Fruit fly (Drosophila melanogaster) whole organism, embryonic: ENCODE measurements around the gene dlg1.

Experiments
- B-H1 ChIP-seq: fragments of 200-800 bp; sonication (Bioruptor generic); IDR thresholded peaks from 3 replicates; pipeline ENCODE4 v1.3.6; 2022; ENCODE audit warnings: missing biosample characterization, missing genetic modification characterization
- BEAF-32 ChIP-seq: fragments of 200-800 bp; sonication (Bioruptor generic); optimal IDR thresholded peaks from 3 replicates; lab custom pipeline; 2017; ENCODE audit warnings: missing biosample characterization, missing genetic modification characterization, mild to moderate bottlenecking, moderate library complexity, missing genetic modification reagents
- CG10147 ChIP-seq: fragments of 200-800 bp; sonication (Bioruptor generic); optimal IDR thresholded peaks from 2 replicates; lab custom pipeline; 2019; ENCODE audit warnings: missing biosample characterization, mild to moderate bottlenecking, missing genetic modification characterization, moderate library complexity
- CG10274 ChIP-seq: fragments of 200-800 bp; sonication (Bioruptor generic); optimal IDR thresholded peaks from 3 replicates; lab custom pipeline; 2017; ENCODE audit warnings: missing biosample characterization, mild to moderate bottlenecking, missing genetic modification characterization
- CG10979 ChIP-seq: fragments of 200-800 bp; sonication (Bioruptor generic); optimal IDR thresholded peaks from 2 replicates; lab custom pipeline; 2018; ENCODE audit warnings: missing biosample characterization, mild to moderate bottlenecking, missing genetic modification characterization, moderate library complexity
- CG14441 ChIP-seq: fragments of 200-800 bp; sonication (Bioruptor generic); IDR thresholded peaks from 2 replicates; pipeline ENCODE4 v1.3.6; 2022; ENCODE audit warnings: missing biosample characterization, missing genetic modification characterization
- CG14965 ChIP-seq: fragments of 200-800 bp; sonication (Bioruptor generic); optimal IDR thresholded peaks from 2 replicates; lab custom pipeline; 2016; ENCODE audit warnings: missing biosample characterization, missing genetic modification characterization, borderline replicate concordance
- CG1529 ChIP-seq: fragments of 200-800 bp; sonication (Bioruptor generic); optimal IDR thresholded peaks from 3 replicates; lab custom pipeline; 2018; ENCODE audit warnings: missing biosample characterization, missing genetic modification characterization
- CG17186 ChIP-seq: fragments of 200-800 bp; sonication (Bioruptor generic); optimal IDR thresholded peaks from 3 replicates; lab custom pipeline; 2017; ENCODE audit warnings: missing biosample characterization, missing genetic modification reagents, missing genetic modification characterization
- CG17359 ChIP-seq: fragments of 200-800 bp; sonication (Bioruptor generic); optimal IDR thresholded peaks from 3 replicates; lab custom pipeline; 2018; ENCODE audit warnings: missing biosample characterization, mild to moderate bottlenecking, missing genetic modification characterization, moderate library complexity
- CG17385 ChIP-seq: fragments of 200-800 bp; sonication (Bioruptor generic); optimal IDR thresholded peaks from 3 replicates; lab custom pipeline; 2018; ENCODE audit warnings: missing biosample characterization, mild to moderate bottlenecking, missing genetic modification characterization
- CG17802 ChIP-seq: fragments of 200-800 bp; sonication (Bioruptor generic); optimal IDR thresholded peaks from 2 replicates; lab custom pipeline; 2018; ENCODE audit warnings: missing biosample characterization, mild to moderate bottlenecking, missing genetic modification characterization, moderate library complexity
- CG1832 ChIP-seq: fragments of 200-800 bp; sonication (Bioruptor generic); optimal IDR thresholded peaks from 2 replicates; lab custom pipeline; 2017; ENCODE audit warnings: missing biosample characterization, mild to moderate bottlenecking, missing genetic modification characterization, inconsistent platforms
- CG2120 ChIP-seq: fragments of 200-800 bp; sonication (Bioruptor generic); optimal IDR thresholded peaks from 3 replicates; lab custom pipeline; 2016; ENCODE audit warnings: missing biosample characterization, missing genetic modification characterization
- CG2199 ChIP-seq: fragments of 200-800 bp; sonication (Bioruptor generic); IDR thresholded peaks from 3 replicates; pipeline ENCODE4 v1.3.6; 2022; ENCODE audit warnings: missing biosample characterization, missing genetic modification characterization
- CG34376 ChIP-seq: fragments of 200-800 bp; sonication (Bioruptor generic); optimal IDR thresholded peaks from 2 replicates; lab custom pipeline; 2018; ENCODE audit warnings: missing biosample characterization, mild to moderate bottlenecking, missing genetic modification characterization
- CG3995 ChIP-seq: fragments of 200-800 bp; sonication (Bioruptor generic); optimal IDR thresholded peaks from 3 replicates; lab custom pipeline; 2016; ENCODE audit warnings: missing biosample characterization, missing genetic modification characterization
- CG7745 ChIP-seq: fragments of 200-800 bp; sonication (Bioruptor generic); optimal IDR thresholded peaks from 2 replicates; lab custom pipeline; 2018; ENCODE audit warnings: missing biosample characterization, mild to moderate bottlenecking, missing genetic modification characterization, moderate library complexity
- CG7839 ChIP-seq: fragments of 200-800 bp; sonication (Bioruptor generic); optimal IDR thresholded peaks from 3 replicates; lab custom pipeline; 2018; ENCODE audit warnings: missing biosample characterization, mild to moderate bottlenecking, missing genetic modification characterization, moderate library complexity
- CG8281 ChIP-seq: fragments of 200-800 bp; sonication (Bioruptor generic); optimal IDR thresholded peaks from 2 replicates; lab custom pipeline; 2018; ENCODE audit warnings: missing biosample characterization, mild to moderate bottlenecking, missing genetic modification characterization, moderate library complexity
- CG9215 ChIP-seq: fragments of 200-800 bp; sonication (Bioruptor generic); IDR thresholded peaks from 2 replicates; pipeline ENCODE4 v1.3.6; 2022; ENCODE audit warnings: missing biosample characterization, missing genetic modification characterization
- Dad ChIP-seq: fragments of 200-800 bp; sonication (Bioruptor generic); optimal IDR thresholded peaks from 3 replicates; lab custom pipeline; 2016; ENCODE audit warnings: missing biosample characterization, missing genetic modification characterization
- Deaf1 ChIP-seq: fragments of 200-800 bp; optimal IDR thresholded peaks from 3 replicates; lab custom pipeline; 2019; ENCODE audit warnings: missing biosample characterization, mild to moderate bottlenecking, missing genetic modification characterization, moderate library complexity
- Drgx ChIP-seq: fragments of 200-800 bp; sonication (Bioruptor generic); IDR thresholded peaks from 2 replicates; pipeline ENCODE4 v1.3.6; 2022; ENCODE audit warnings: missing biosample characterization, missing genetic modification characterization
- HLHmδ ChIP-seq: fragments of 200-800 bp; sonication (Bioruptor generic); optimal IDR thresholded peaks from 2 replicates; lab custom pipeline; 2018; ENCODE audit warnings: missing biosample characterization, mild to moderate bottlenecking, missing genetic modification characterization, moderate library complexity
- Hey ChIP-seq: fragments of 200-800 bp; sonication (Bioruptor generic); optimal IDR thresholded peaks from 3 replicates; lab custom pipeline; 2018; ENCODE audit warnings: missing biosample characterization, mild to moderate bottlenecking, missing genetic modification characterization
- Hr78 ChIP-seq, 2 experiments: fragments of 200-800 bp in 1 of 2; fragments of >200 bp in 1 of 2; sonication (Bioruptor generic) in 1 of 2; optimal IDR thresholded peaks; 2 replicates each; lab custom pipeline; 2017 to 2019; ENCODE audit warnings: missing biosample characterization in 2 of 2, missing genetic modification characterization in 2 of 2, mild to moderate bottlenecking in 1 of 2, moderate library complexity in 1 of 2
- Meics ChIP-seq: fragments of 200-800 bp; sonication (Bioruptor generic); optimal IDR thresholded peaks from 2 replicates; lab custom pipeline; 2017; ENCODE audit warnings: missing biosample characterization, mild to moderate bottlenecking, missing genetic modification characterization
- NfI ChIP-seq: fragments of 200-800 bp; sonication (Bioruptor generic); optimal IDR thresholded peaks from 3 replicates; lab custom pipeline; 2018; ENCODE audit warnings: missing biosample characterization, mild to moderate bottlenecking, missing genetic modification characterization, moderate library complexity
- Sox102F ChIP-seq: fragments of 200-800 bp; sonication (Bioruptor generic); optimal IDR thresholded peaks from 2 replicates; lab custom pipeline; 2018; ENCODE audit warnings: missing biosample characterization, mild to moderate bottlenecking, missing genetic modification characterization, moderate library complexity
- YL-1 ChIP-seq: fragments of 200-800 bp; sonication (Bioruptor generic); optimal IDR thresholded peaks from 3 replicates; lab custom pipeline; 2017; ENCODE audit warnings: missing biosample characterization, mild to moderate bottlenecking, missing genetic modification characterization
- ara ChIP-seq: fragments of 200-800 bp; sonication (Bioruptor generic); IDR thresholded peaks from 2 replicates; pipeline ENCODE4 v1.3.6; 2022; ENCODE audit warnings: missing biosample characterization, missing genetic modification characterization
- az2 ChIP-seq: fragments of 200-800 bp; sonication (Bioruptor generic); optimal IDR thresholded peaks from 3 replicates; lab custom pipeline; 2016; ENCODE audit warnings: missing biosample characterization, missing genetic modification characterization
- cg ChIP-seq: fragments of 200-800 bp; sonication (Bioruptor generic); optimal IDR thresholded peaks from 3 replicates; lab custom pipeline; 2019; ENCODE audit warnings: missing biosample characterization, mild to moderate bottlenecking, missing genetic modification characterization, moderate library complexity
- da ChIP-seq: fragments of 200-800 bp; sonication (Bioruptor generic); optimal IDR thresholded peaks from 2 replicates; lab custom pipeline; 2016; ENCODE audit warnings: missing biosample characterization, missing genetic modification characterization
- dysf ChIP-seq: fragments of 200-800 bp; sonication (Bioruptor generic); IDR thresholded peaks from 3 replicates; pipeline ENCODE4 v1.3.6; 2022; ENCODE audit warnings: missing biosample characterization, missing genetic modification characterization
- ewg ChIP-seq: fragments of 200-800 bp; sonication (Bioruptor generic); optimal IDR thresholded peaks from 3 replicates; lab custom pipeline; 2017; ENCODE audit warnings: mild to moderate bottlenecking, missing biosample characterization, missing genetic modification reagents, missing genetic modification characterization
- fd64A ChIP-seq: fragments of 200-800 bp; sonication (Bioruptor generic); optimal IDR thresholded peaks from 3 replicates; lab custom pipeline; 2018; ENCODE audit warnings: missing biosample characterization, mild to moderate bottlenecking, missing genetic modification characterization
- gce ChIP-seq: fragments of 200-800 bp; sonication (Bioruptor generic); IDR thresholded peaks from 3 replicates; pipeline ENCODE4 v1.3.6; 2022; ENCODE audit warnings: missing biosample characterization, missing genetic modification characterization
- gem ChIP-seq: fragments of 200-800 bp; sonication (Bioruptor generic); optimal IDR thresholded peaks from 2 replicates; lab custom pipeline; 2019; ENCODE audit warnings: missing biosample characterization, mild to moderate bottlenecking, missing genetic modification characterization, moderate library complexity
- lilli ChIP-seq: fragments of 200-800 bp; sonication (Bioruptor generic); optimal IDR thresholded peaks from 3 replicates; lab custom pipeline; 2016; ENCODE audit warnings: missing biosample characterization, missing genetic modification characterization
- ranshi ChIP-seq: fragments of 200-800 bp; sonication (Bioruptor generic); IDR thresholded peaks from 2 replicates; pipeline ENCODE4 v1.3.6; 2022; ENCODE audit warnings: missing biosample characterization, missing genetic modification characterization
- sens ChIP-seq: fragments of 200-800 bp; sonication (Bioruptor generic); peaks from one replicate; lab custom pipeline; 2016; ENCODE audit warnings: missing biosample characterization, missing genetic modification characterization
- sim ChIP-seq: fragments of 200-800 bp; sonication (Bioruptor generic); IDR thresholded peaks from 2 replicates; pipeline ENCODE4 v1.3.6; 2022; ENCODE audit warnings: missing biosample characterization, missing genetic modification characterization
- tap ChIP-seq: fragments of 200-800 bp; optimal IDR thresholded peaks from 3 replicates; lab custom pipeline; 2019; ENCODE audit warnings: missing biosample characterization, mild to moderate bottlenecking, missing genetic modification characterization, moderate library complexity
- ttk ChIP-seq: fragments of 200-800 bp; sonication (Bioruptor generic); IDR thresholded peaks from 2 replicates; pipeline ENCODE4 v2.1.2; 2022; ENCODE audit warnings: missing biosample characterization, missing genetic modification characterization
- yki ChIP-seq: fragments of >200 bp; optimal IDR thresholded peaks from 3 replicates; lab custom pipeline; 2018

The dlg1 gene

dm6 chrX:11372764-11373712 is 3.6 kb downstream of the dlg1 start (continued):
- TF ChIP-seq CG3995 (GFP tag; lab: Kevin White, UChicago) (no peak), CG1832 (peak; percentile 4), cg (GFP tag; lab: Kevin White, UChicago) (peak; percentile 17), CG17359 (no peak), Drgx (GFP tag; lab: Robert Waterston, UW) (peak; percentile 40; the same call in 1 of the 2 replicates), CG10979 (tag; lab: Kevin White, UChicago) (no peak), sens (peak; percentile 17), CG17186 (GFP tag; lab: Kevin White, UChicago) (no peak), gce (GFP tag; lab: Robert Waterston, UW) (no peak), yki (peak; percentile 1), tap (tag; lab: Kevin White, UChicago) (no peak), Meics (GFP tag; lab: Kevin White, UChicago) (no peak), BEAF-32 (GFP tag; lab: Kevin White, UChicago) (no peak), dysf (peak; percentile 54; the same call in 2 of the 3 replicates), gem (tag; lab: Kevin White, UChicago) (peak; percentile 34), lilli (peak; percentile 8), B-H1 (GFP tag; lab: Robert Waterston, UW) (no peak), ttk (GFP tag; lab: Robert Waterston, UW) (peak; percentile 18; the same call in 1 of the 2 replicates)
- TF ChIP-seq, all 482 proteins: peak for 37

- TF ChIP-seq ewg (no peak), cg (GFP tag; lab: Kevin White, UChicago) (no peak), CG7745 (no peak), Hr78 (GFP tag; optimal IDR thresholded peaks at IDR 0.05; lab: Kevin White, UChicago) (no peak), CG3995 (GFP tag; lab: Kevin White, UChicago) (no peak), CG14965 (GFP tag; lab: Kevin White, UChicago) (no peak), CG10274 (GFP tag; lab: Kevin White, UChicago) (no peak), az2 (no peak), Sox102F (GFP tag; lab: Kevin White, UChicago) (no peak), da (GFP tag; lab: Kevin White, UChicago) (no peak), Hey (tag; lab: Kevin White, UChicago) (no peak), sim (GFP tag; lab: Robert Waterston, UW) (no peak), ranshi (GFP tag; lab: Robert Waterston, UW) (no peak), Dad (GFP tag; lab: Kevin White, UChicago) (no peak), CG17802 (tag; lab: Kevin White, UChicago) (no peak), CG17385 (GFP tag; lab: Kevin White, UChicago) (no peak), Deaf1 (tag; lab: Kevin White, UChicago) (no peak), CG2199 (no peak)
- TF ChIP-seq, all 482 proteins: peak for 0
Measured at dm6 chrX:11374320-11374719, 4.9 kb downstream of the dlg1 start.

dm6 chrX:11378388-11378787 is 8.9 kb downstream of the dlg1 start:
- TF ChIP-seq CG2120 (GFP tag; lab: Kevin White, UChicago) (peak; percentile 22), sim (GFP tag; lab: Robert Waterston, UW) (no peak), CG7839 (tag; lab: Kevin White, UChicago) (no peak), CG8281 (tag; lab: Kevin White, UChicago) (no peak), CG14441 (GFP tag; lab: Robert Waterston, UW) (no peak), YL-1 (no peak), HLHmδ (no peak), ara (GFP tag; lab: Robert Waterston, UW) (no peak), fd64A (GFP tag; lab: Kevin White, UChicago) (no peak), CG1529 (GFP tag; lab: Kevin White, UChicago) (no peak), CG10147 (no peak), sens (peak; percentile 1), NfI (GFP tag; lab: Kevin White, UChicago) (no peak), CG14965 (GFP tag; lab: Kevin White, UChicago) (no peak), CG9215 (no peak), CG34376 (GFP tag; lab: Kevin White, UChicago) (no peak)
